Fruit fly (Drosophila melanogaster): ENCODE measurements around the gene CG11178.
A peak's percentile ranks its signal among the peaks of the same experiment; 100 is the strongest.

- TF ChIP-seq Snoo (tag; optimal IDR thresholded peaks at IDR 0.05) (peak; percentile 94), CG10348 (GFP tag; IDR thresholded peaks at IDR 0.05) (peak; percentile 96), Ets98B (GFP tag; IDR thresholded peaks at IDR 0.05) (peak; percentile 99), Pif1B (GFP tag; optimal IDR thresholded peaks at IDR 0.05) (peak; percentile 99), CG13204 (GFP tag; optimal IDR thresholded peaks at IDR 0.05) (peak; percentile 87), CG14655 (GFP tag; optimal IDR thresholded peaks at IDR 0.05) (peak; percentile 98), CG34367 (tag; optimal IDR thresholded peaks at IDR 0.05) (peak; percentile 97), rn (GFP tag; IDR thresholded peaks at IDR 0.05) (peak; percentile 97), CG12605 (GFP tag; IDR thresholded peaks at IDR 0.05) (peak; percentile 98), CG17806 (tag; optimal IDR thresholded peaks at IDR 0.05) (peak; percentile 98), Pif1A (GFP tag; optimal IDR thresholded peaks at IDR 0.05) (peak; percentile 99), CG9948 (tag; optimal IDR thresholded peaks at IDR 0.05) (peak; percentile 96), D1 (tag; optimal IDR thresholded peaks at IDR 0.05) (peak; percentile 93), gl (tag; optimal IDR thresholded peaks at IDR 0.05) (peak; percentile 97)
These were observed 34.7 kb downstream of the CG11178 start for dm6 chrX:13639998-13640691.
